Worm (Caenorhabditis elegans) whole organism, L3 larva: ENCODE measurements around the gene R05G6.3.

Experiments
- ZK546.5 ChIP-seq: sonication (generic microtip); optimal IDR thresholded peaks from 2 replicates; lab custom pipeline; 2017; ENCODE audit warnings: missing biosample characterization, missing genetic modification characterization
- aly-2 ChIP-seq: fragments of 150-350 bp; optimal IDR thresholded peaks from 2 replicates; lab custom pipeline; 2014; ENCODE audit warnings: missing biosample characterization, missing genetic modification characterization
- ceh-16 ChIP-seq: sonication (generic microtip); optimal IDR thresholded peaks from 2 replicates; lab custom pipeline; 2017; ENCODE audit warnings: missing biosample characterization, missing genetic modification characterization
- ceh-82 ChIP-seq: fragments of 150-350 bp; optimal IDR thresholded peaks from 2 replicates; lab custom pipeline; 2014; ENCODE audit warnings: missing biosample characterization, missing genetic modification characterization
- ceh-9 ChIP-seq: sonication (generic microtip); optimal IDR thresholded peaks from 2 replicates; lab custom pipeline; 2018; ENCODE audit warnings: missing biosample characterization, missing genetic modification characterization
- daf-12 ChIP-seq: fragments of 150-350 bp; optimal IDR thresholded peaks from 2 replicates; lab custom pipeline; 2014; ENCODE audit warnings: missing biosample characterization, missing genetic modification reagents, missing genetic modification characterization
- egl-27 ChIP-seq: sonication (generic microtip); optimal IDR thresholded peaks from 4 replicates; lab custom pipeline; 2017; ENCODE audit warnings: missing biosample characterization, missing genetic modification reagents, missing genetic modification characterization
- elt-2 ChIP-seq: sonication (generic microtip); optimal IDR thresholded peaks from 2 replicates; lab custom pipeline; 2016; ENCODE audit warnings: missing genetic modification reagents, mild to moderate bottlenecking, missing genetic modification characterization, missing compliant biosample characterization
- elt-3 ChIP-seq, 3 experiments: fragments of 150-350 bp in 1 of 3; sonication (generic microtip) in 2 of 3; optimal IDR thresholded peaks; 2 replicates in 2 of 3; 4 replicates in 1 of 3; lab custom pipeline; 2014 to 2017; ENCODE audit warnings: missing biosample characterization in 3 of 3, missing genetic modification characterization in 3 of 3
- eor-1 ChIP-seq, 2 experiments: fragments of 150-350 bp; optimal IDR thresholded peaks; 2 replicates each; lab custom pipeline; 2014 to 2018; ENCODE audit warnings: missing biosample characterization in 2 of 2, missing genetic modification characterization in 2 of 2
- fkh-10 ChIP-seq: sonication (generic microtip); optimal IDR thresholded peaks from 2 replicates; lab custom pipeline; 2017; ENCODE audit warnings: missing biosample characterization, missing genetic modification reagents, missing genetic modification characterization
- fkh-2 ChIP-seq: fragments of 150-350 bp; optimal IDR thresholded peaks from 2 replicates; lab custom pipeline; 2014; ENCODE audit warnings: missing biosample characterization, missing genetic modification reagents, missing genetic modification characterization
- fos-1 ChIP-seq: fragments of 150-350 bp; optimal IDR thresholded peaks from 2 replicates; lab custom pipeline; 2014; ENCODE audit warnings: missing biosample characterization, missing genetic modification characterization
- hmg-11 ChIP-seq: sonication (generic microtip); optimal IDR thresholded peaks from 2 replicates; lab custom pipeline; 2016; ENCODE audit warnings: missing genetic modification characterization, missing compliant biosample characterization
- jun-1 ChIP-seq: fragments of 150-350 bp; optimal IDR thresholded peaks from 2 replicates; lab custom pipeline; 2014; ENCODE audit warnings: missing biosample characterization, missing genetic modification reagents, missing genetic modification characterization
- lin-15B ChIP-seq: fragments of 150-350 bp; optimal IDR thresholded peaks from 2 replicates; lab custom pipeline; 2014; ENCODE audit warnings: missing biosample characterization, missing genetic modification characterization
- lin-39 ChIP-seq: fragments of 150-350 bp; optimal IDR thresholded peaks from 2 replicates; lab custom pipeline; 2018; ENCODE audit warnings: missing biosample characterization, missing genetic modification reagents, missing genetic modification characterization
- nfya-1 ChIP-seq: sonication (generic microtip); optimal IDR thresholded peaks from 2 replicates; lab custom pipeline; 2017; ENCODE audit warnings: missing genetic modification characterization, mild to moderate bottlenecking, missing compliant biosample characterization, antibody characterized with exemption, moderate library complexity; ENCODE audit not compliant: insufficient read depth
- nhr-11 ChIP-seq: fragments of 150-350 bp; optimal IDR thresholded peaks from 2 replicates; lab custom pipeline; 2014; ENCODE audit warnings: missing biosample characterization, missing genetic modification characterization
- nhr-12 ChIP-seq: fragments of 150-350 bp; optimal IDR thresholded peaks from 2 replicates; lab custom pipeline; 2014; ENCODE audit warnings: missing biosample characterization, missing genetic modification characterization
- nhr-23 ChIP-seq: fragments of 150-350 bp; optimal IDR thresholded peaks from 2 replicates; lab custom pipeline; 2014; ENCODE audit warnings: missing biosample characterization, missing genetic modification reagents, missing genetic modification characterization
- nhr-237 ChIP-seq: fragments of 150-350 bp; optimal IDR thresholded peaks from 2 replicates; lab custom pipeline; 2014; ENCODE audit warnings: missing biosample characterization, missing genetic modification characterization
- nhr-28 ChIP-seq: fragments of 150-350 bp; optimal IDR thresholded peaks from 2 replicates; lab custom pipeline; 2014; ENCODE audit warnings: missing biosample characterization, missing genetic modification characterization
- nhr-43 ChIP-seq: sonication (generic microtip); optimal IDR thresholded peaks from 2 replicates; lab custom pipeline; 2016; ENCODE audit warnings: mild to moderate bottlenecking, missing genetic modification characterization, missing compliant biosample characterization; ENCODE audit not compliant: poor library complexity, severe bottlenecking
- nhr-76 ChIP-seq: fragments of 150-350 bp; sonication (generic microtip); optimal IDR thresholded peaks from 5 replicates; lab custom pipeline; 2014; ENCODE audit warnings: missing biosample characterization, missing genetic modification characterization
- pha-4 ChIP-seq: fragments of 150-350 bp; optimal IDR thresholded peaks from 2 replicates; lab custom pipeline; 2014; ENCODE audit warnings: missing biosample characterization, missing genetic modification reagents, missing genetic modification characterization
- pqm-1 ChIP-seq: fragments of 150-350 bp; optimal IDR thresholded peaks from 2 replicates; lab custom pipeline; 2017; ENCODE audit warnings: missing biosample characterization, missing genetic modification characterization, inconsistent platforms
- sea-2 ChIP-seq: fragments of 150-350 bp; sonication (generic microtip); optimal IDR thresholded peaks from 4 replicates; lab custom pipeline; 2014; ENCODE audit warnings: missing biosample characterization, missing genetic modification reagents, missing genetic modification characterization
- skn-1 ChIP-seq: fragments of 150-350 bp; optimal IDR thresholded peaks from 2 replicates; lab custom pipeline; 2014; ENCODE audit warnings: missing biosample characterization, missing genetic modification characterization
- unc-39 ChIP-seq: sonication (generic microtip); optimal IDR thresholded peaks from 4 replicates; lab custom pipeline; 2017; ENCODE audit warnings: missing biosample characterization, missing genetic modification characterization
- unc-62 ChIP-seq: fragments of 150-350 bp; sonication (generic microtip); optimal IDR thresholded peaks from 4 replicates; lab custom pipeline; 2014; ENCODE audit warnings: missing biosample characterization, missing genetic modification reagents, missing genetic modification characterization
- zag-1 ChIP-seq: fragments of 150-350 bp; optimal IDR thresholded peaks from 2 replicates; lab custom pipeline; 2014; ENCODE audit warnings: missing biosample characterization, missing genetic modification characterization
- ztf-4 ChIP-seq: fragments of 150-350 bp; optimal IDR thresholded peaks from 2 replicates; lab custom pipeline; 2014; ENCODE audit warnings: missing biosample characterization, missing genetic modification characterization

The R05G6.3 gene

ce11 chrIV:7547843-7548578 lies 31.7 kb downstream of the R05G6.3 start, which contains the start of the genes cdd-2 and oef-1:
Gene cdd-2 (minus strand): TSS chrIV:7547893.
Gene oef-1 (plus strand): TSS chrIV:7548417.
- no peak for TF ChIP-seq pha-4 (tag; lab: Kevin White, UChicago)
- TF ChIP-seq eor-1 (tag; optimal IDR thresholded peaks at IDR 0.05; lab: Kevin White, UChicago) = no peak
- TF ChIP-seq ceh-82 (tag; lab: Kevin White, UChicago) = no peak
- TF ChIP-seq aly-2 = no peak
- TF ChIP-seq ZK546.5 (tag; lab: Kevin White, UChicago) = no peak
- no peak for TF ChIP-seq sea-2 (GFP tag; lab: Kevin White, UChicago)
- no peak for TF ChIP-seq zag-1
- TF ChIP-seq fkh-10 = no peak
- TF ChIP-seq nhr-76 (tag; lab: Kevin White, UChicago) = no peak
- no peak for TF ChIP-seq unc-62 (GFP tag; lab: Kevin White, UChicago)
- TF ChIP-seq nhr-28 = no peak
- no peak for TF ChIP-seq ztf-4
- TF ChIP-seq nhr-237 (tag; lab: Kevin White, UChicago) = no peak
- TF ChIP-seq ceh-16 (tag; lab: Kevin White, UChicago) = no peak
- no peak for TF ChIP-seq nhr-11
- TF ChIP-seq skn-1 (tag; lab: Kevin White, UChicago) = no peak
- no peak for TF ChIP-seq nhr-43
- TF ChIP-seq nfya-1 (tag; lab: Kevin White, UChicago) = no peak
- no peak for TF ChIP-seq lin-15B

- peak; percentile 47 for TF ChIP-seq egl-27
- no peak for TF ChIP-seq fos-1 (tag; lab: Kevin White, UChicago)
- no peak for TF ChIP-seq ZK546.5 (tag; lab: Kevin White, UChicago)
- peak; percentile 71 for TF ChIP-seq skn-1 (tag; lab: Kevin White, UChicago)
- TF ChIP-seq aly-2 = no peak
- peak; percentile 66 for TF ChIP-seq lin-15B
- peak; percentile 68 for TF ChIP-seq pqm-1
- no peak for TF ChIP-seq ceh-82 (tag; lab: Kevin White, UChicago)
- TF ChIP-seq fkh-2 (tag; lab: Kevin White, UChicago) = no peak
- TF ChIP-seq ceh-9 = no peak
- no peak for TF ChIP-seq nhr-12 (tag; lab: Kevin White, UChicago)
- TF ChIP-seq pha-4 (tag; lab: Kevin White, UChicago) = peak; percentile 54
- no peak for TF ChIP-seq elt-3 (tag; optimal IDR thresholded peaks at IDR 0.05; lab: Kevin White, UChicago)
- TF ChIP-seq hmg-11 (tag; lab: Kevin White, UChicago) = no peak
- TF ChIP-seq eor-1 (tag; optimal IDR thresholded peaks at IDR 0.05; lab: Kevin White, UChicago) = no peak
- peak; percentile 27 for TF ChIP-seq nhr-23 (tag; lab: Kevin White, UChicago)
- peak; percentile 57 for TF ChIP-seq nfya-1 (tag; lab: Kevin White, UChicago)
- peak; percentile 54 for TF ChIP-seq lin-39 (tag; lab: Kevin White, UChicago)
- peak; percentile 70 for TF ChIP-seq elt-2
Measured at ce11 chrIV:7549844-7550243, 33.5 kb downstream of the R05G6.3 start.

- TF ChIP-seq jun-1 (no peak), pqm-1 (peak; percentile 45)
- TF ChIP-seq, all 47 proteins: peak for 1
Measured at ce11 chrIV:7550445-7550844, 34.1 kb downstream of the R05G6.3 start, which contains the start of gene pam-1. Gene pam-1 (minus strand): TSS chrIV:7550812.

DNA sequence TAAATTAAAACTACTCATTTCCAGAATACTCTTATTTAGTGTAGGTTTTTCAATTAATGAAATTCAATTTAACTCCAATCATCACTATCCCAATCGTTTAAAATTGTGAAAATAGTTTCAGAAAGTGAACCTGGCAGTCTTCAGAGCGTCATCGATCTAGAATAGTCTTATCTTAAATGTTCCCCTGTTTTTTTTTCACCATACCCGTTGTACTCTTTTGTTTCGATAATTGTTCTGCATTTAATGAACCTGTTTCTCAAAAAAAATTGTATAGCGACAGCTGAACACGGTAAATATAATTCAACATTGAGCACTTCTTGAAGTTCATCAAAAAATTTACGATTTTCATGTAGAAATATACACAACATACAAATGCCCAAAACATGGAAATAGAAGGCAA lies 34.9 kb downstream of the R05G6.3 start:
- TF ChIP-seq unc-39 (no peak), elt-2 (peak; percentile 9), nhr-43 (peak; percentile 38)

DNA sequence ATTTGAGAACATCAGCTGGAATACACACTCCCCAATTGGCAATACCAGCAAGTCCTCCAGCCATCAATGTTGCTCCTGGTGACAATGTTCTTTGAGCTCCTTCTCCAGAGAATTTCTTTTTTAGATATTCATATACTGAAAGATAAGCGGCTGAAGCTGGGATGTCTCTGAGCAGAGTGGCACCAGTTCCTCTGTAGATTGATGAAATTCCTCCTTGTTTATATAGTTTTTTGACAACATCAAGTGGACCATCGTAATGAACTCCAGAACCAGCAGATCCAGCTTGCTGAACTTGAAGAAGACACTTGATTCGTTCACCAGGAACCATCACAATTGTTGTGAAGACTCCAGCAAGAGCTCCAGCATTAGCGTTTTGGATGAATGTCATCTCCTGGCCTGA lies 35.7 kb downstream of the R05G6.3 start:
- TF ChIP-seq pha-4 (tag; lab: Kevin White, UChicago) (no peak), hmg-11 (tag; lab: Kevin White, UChicago) (no peak), daf-12 (tag; lab: Kevin White, UChicago) (no peak)
